Fruit fly (Drosophila melanogaster) whole organism: Measurements from ENCODE around the gene Galphaf.

Experiments used
- CG8478 ChIP-seq: fragments of >200 bp; optimal IDR thresholded peaks from 2 replicates; lab custom pipeline; 2018; ENCODE audit warnings: inconsistent platforms
- Dll ChIP-seq: fragments of >200 bp; optimal IDR thresholded peaks from 2 replicates; lab custom pipeline; 2017
- EcR ChIP-seq, 2 experiments: fragments of >200 bp; optimal IDR thresholded peaks; 2 replicates each; lab custom pipeline; 2017; ENCODE audit warnings: missing biosample characterization in 2 of 2, missing genetic modification characterization in 2 of 2, missing genetic modification reagents in 2 of 2
- pan ChIP-seq: fragments of >200 bp; optimal IDR thresholded peaks from 2 replicates; lab custom pipeline; 2017
- psq ChIP-seq: fragments of >200 bp; optimal IDR thresholded peaks from 2 replicates; lab custom pipeline; 2017
- usp ChIP-seq: fragments of >200 bp; optimal IDR thresholded peaks from 2 replicates; lab custom pipeline; 2017; ENCODE audit warnings: missing biosample characterization, missing genetic modification characterization, mixed read lengths

Galphaf gene

dm6 chr3L:16638639-16639388 is 28.9 kb downstream of the Galphaf start:
- peak; percentile 11 for TF ChIP-seq CG8478
- TF ChIP-seq pan (lab: Kevin White, UChicago): no peak
- peak; percentile 82 to 87 for TF ChIP-seq EcR (GFP tag; optimal IDR thresholded peaks at IDR 0.05; lab: Kevin White, UChicago)

dm6 chr3L:16635566-16636210 is 32.0 kb downstream of the Galphaf start:
- TF ChIP-seq EcR (GFP tag; optimal IDR thresholded peaks at IDR 0.05; lab: Kevin White, UChicago) (no peak), pan (lab: Kevin White, UChicago) (no peak), psq (lab: Kevin White, UChicago) (no peak), Dll (no peak), CG8478 (no peak), usp (GFP tag; lab: Kevin White, UChicago) (no peak)

dm6 chr3L:16634529-16634928 is 33.2 kb downstream of the Galphaf start:
- no peak for TF ChIP-seq pan (lab: Kevin White, UChicago)
- TF ChIP-seq CG8478: no peak
- TF ChIP-seq EcR (GFP tag; optimal IDR thresholded peaks at IDR 0.05; lab: Kevin White, UChicago): no peak
- no peak for TF ChIP-seq usp (GFP tag; lab: Kevin White, UChicago)
- TF ChIP-seq psq (lab: Kevin White, UChicago): no peak

dm6 chr3L:16634091-16634490 is 33.6 kb downstream of the Galphaf start:
- TF ChIP-seq usp (GFP tag; lab: Kevin White, UChicago): no peak
- TF ChIP-seq CG8478: no peak
- no peak for TF ChIP-seq Dll
- no peak for TF ChIP-seq pan (lab: Kevin White, UChicago)
- no peak for TF ChIP-seq EcR (GFP tag; optimal IDR thresholded peaks at IDR 0.05; lab: Kevin White, UChicago)
- TF ChIP-seq psq (lab: Kevin White, UChicago): no peak

dm6 chr3L:16631844-16632537 is 35.7 kb downstream of the Galphaf start:
- TF ChIP-seq psq (lab: Kevin White, UChicago) (no peak), usp (GFP tag; lab: Kevin White, UChicago) (no peak), pan (lab: Kevin White, UChicago) (no peak), EcR (GFP tag; optimal IDR thresholded peaks at IDR 0.05; lab: Kevin White, UChicago) (no peak), CG8478 (no peak), Dll (no peak)

- no peak for TF ChIP-seq Dll
- no peak for TF ChIP-seq EcR (GFP tag; optimal IDR thresholded peaks at IDR 0.05; lab: Kevin White, UChicago)
- TF ChIP-seq pan (lab: Kevin White, UChicago): no peak
- no peak for TF ChIP-seq usp (GFP tag; lab: Kevin White, UChicago)
- TF ChIP-seq psq (lab: Kevin White, UChicago): no peak
- TF ChIP-seq CG8478: no peak
Observed at dm6 chr3L:16629793-16630192, 37.9 kb downstream of the Galphaf start.

dm6 chr3L:16626199-16626598 is 41.5 kb downstream of the Galphaf start:
- no peak for TF ChIP-seq CG8478
- no peak for TF ChIP-seq EcR (GFP tag; optimal IDR thresholded peaks at IDR 0.05; lab: Kevin White, UChicago)
- TF ChIP-seq pan (lab: Kevin White, UChicago): no peak
- no peak for TF ChIP-seq usp (GFP tag; lab: Kevin White, UChicago)
- no peak for TF ChIP-seq psq (lab: Kevin White, UChicago)
- no peak for TF ChIP-seq Dll

- TF ChIP-seq psq (lab: Kevin White, UChicago) (no peak), CG8478 (peak; percentile 18)
Observed at dm6 chr3L:16615132-16615709, 52.5 kb downstream of the Galphaf start, which contains the start of gene Mo25. Mo25 (minus strand) TSS chr3L:16615472.

dm6 chr3L:16612972-16613371 is 54.8 kb downstream of the Galphaf start:
- no peak for TF ChIP-seq psq (lab: Kevin White, UChicago)
